Fruit fly (Drosophila melanogaster): ENCODE measurements around the gene CG14711.

dm6 chr3R:11617363-11617762 lies 5.8 kb upstream of the CG14711 start:
- TF ChIP-seq pan (optimal IDR thresholded peaks at IDR 0.05) (no peak), usp (GFP tag; optimal IDR thresholded peaks at IDR 0.05) (no peak)

Data from whole organism.